Worm (Caenorhabditis elegans) whole organism, late embryonic: ENCODE data around the gene Y54G11A.17.
A peak's percentile ranks its signal among the peaks of the same experiment; 100 is the strongest.
"Not testable (repeated sequence)": the region's sequence is repeated elsewhere in the genome, so short reads cannot be mapped to it uniquely, and the experiment has no call there.

ENCODE experiments used
- ceh-31 ChIP-seq: sonication (generic microtip); optimal IDR thresholded peaks from 2 replicates; lab custom pipeline; 2016; ENCODE audit warnings: missing genetic modification characterization, missing compliant biosample characterization
- nhr-11 ChIP-seq: fragments of 150-350 bp; optimal IDR thresholded peaks from 2 replicates; lab custom pipeline; 2014; ENCODE audit warnings: missing biosample characterization, missing genetic modification characterization

ce11 chrII:14346243-14346642, 3.0 kb downstream of the Y54G11A.17 start, which contains the start of gene Y54G11A.9:
- TF ChIP-seq ceh-31 (tag; lab: Kevin White, UChicago) = peak; percentile 71
- TF ChIP-seq nhr-11 (tag; lab: Kevin White, UChicago) = not testable (repeated sequence)
